Fruit fly (Drosophila melanogaster) whole organism, embryonic: ENCODE measurements around the gene wam.
A peak's percentile ranks its signal among the peaks of the same experiment; 100 is the strongest.

ENCODE experiments used
- CG1024 ChIP-seq: fragments of 200-800 bp; sonication (Bioruptor generic); IDR thresholded peaks from 2 replicates; pipeline ENCODE4 v1.3.6; 2022; ENCODE audit warnings: missing biosample characterization, missing genetic modification characterization
- CG10274 ChIP-seq: fragments of 200-800 bp; sonication (Bioruptor generic); optimal IDR thresholded peaks from 3 replicates; lab custom pipeline; 2017; ENCODE audit warnings: missing biosample characterization, mild to moderate bottlenecking, missing genetic modification characterization
- CG10654 ChIP-seq: fragments of 200-800 bp; sonication (Bioruptor generic); optimal IDR thresholded peaks from 2 replicates; lab custom pipeline; 2016; ENCODE audit warnings: missing biosample characterization, missing genetic modification characterization
- CG11696 ChIP-seq: fragments of 200-800 bp; sonication (Bioruptor generic); IDR thresholded peaks from 2 replicates; pipeline ENCODE4 v1.3.6; 2022; ENCODE audit warnings: missing biosample characterization, missing genetic modification characterization
- CG12104 ChIP-seq: fragments of 200-800 bp; sonication (Bioruptor generic); optimal IDR thresholded peaks from 3 replicates; lab custom pipeline; 2016; ENCODE audit warnings: missing biosample characterization, missing genetic modification characterization
- CG13296 ChIP-seq: fragments of 200-800 bp; sonication (Bioruptor generic); optimal IDR thresholded peaks from 3 replicates; lab custom pipeline; 2018; ENCODE audit warnings: missing biosample characterization, mild to moderate bottlenecking, missing genetic modification characterization
- CG14014 ChIP-seq: fragments of 200-800 bp; sonication (Bioruptor generic); IDR thresholded peaks from 2 replicates; pipeline ENCODE4 v1.3.6; 2022; ENCODE audit warnings: missing biosample characterization, missing genetic modification characterization
- CG15479 ChIP-seq: fragments of 200-800 bp; sonication (Bioruptor generic); optimal IDR thresholded peaks from 3 replicates; lab custom pipeline; 2019; ENCODE audit warnings: missing biosample characterization, mild to moderate bottlenecking, missing genetic modification characterization, moderate library complexity
- CG16779 ChIP-seq: fragments of 200-800 bp; sonication (Bioruptor generic); IDR thresholded peaks from 2 replicates; pipeline ENCODE4 v1.3.6; 2022; ENCODE audit warnings: missing biosample characterization, missing genetic modification characterization
- CG1792 ChIP-seq: fragments of 200-800 bp; sonication (Bioruptor generic); optimal IDR thresholded peaks from 2 replicates; lab custom pipeline; 2016; ENCODE audit warnings: missing biosample characterization, missing genetic modification characterization
- CG2116 ChIP-seq: fragments of 200-800 bp; sonication (Bioruptor generic); optimal IDR thresholded peaks from 3 replicates; lab custom pipeline; 2018; ENCODE audit warnings: missing biosample characterization, mild to moderate bottlenecking, missing genetic modification characterization
- CG31388 ChIP-seq: fragments of 200-800 bp; sonication (Bioruptor generic); optimal IDR thresholded peaks from 2 replicates; lab custom pipeline; 2016; ENCODE audit warnings: missing biosample characterization, missing genetic modification characterization
- CG3163 ChIP-seq: fragments of 200-800 bp; sonication (Bioruptor generic); optimal IDR thresholded peaks from 3 replicates; lab custom pipeline; 2016; ENCODE audit warnings: missing biosample characterization, missing genetic modification characterization
- CG33213 ChIP-seq: fragments of 200-800 bp; sonication (Bioruptor generic); optimal IDR thresholded peaks from 3 replicates; lab custom pipeline; 2016; ENCODE audit warnings: missing biosample characterization, missing genetic modification characterization
- CG43689 ChIP-seq: fragments of 200-800 bp; sonication (Bioruptor generic); IDR thresholded peaks from 2 replicates; pipeline ENCODE4 v1.3.6; 2022; ENCODE audit warnings: missing biosample characterization, missing genetic modification characterization
- CG4854 ChIP-seq: fragments of 200-800 bp; sonication (Bioruptor generic); optimal IDR thresholded peaks from 2 replicates; lab custom pipeline; 2016; ENCODE audit warnings: missing biosample characterization, missing genetic modification characterization, inconsistent platforms
- CG5245 ChIP-seq: fragments of 200-800 bp; sonication (Bioruptor generic); optimal IDR thresholded peaks from 3 replicates; lab custom pipeline; 2016; ENCODE audit warnings: missing biosample characterization, missing genetic modification characterization
- CG6854 ChIP-seq: fragments of 200-800 bp; sonication (Bioruptor generic); optimal IDR thresholded peaks from 3 replicates; lab custom pipeline; 2017; ENCODE audit warnings: missing biosample characterization, mild to moderate bottlenecking, missing genetic modification characterization
- CG7745 ChIP-seq: fragments of 200-800 bp; sonication (Bioruptor generic); optimal IDR thresholded peaks from 2 replicates; lab custom pipeline; 2018; ENCODE audit warnings: missing biosample characterization, mild to moderate bottlenecking, missing genetic modification characterization, moderate library complexity
- CG9876 ChIP-seq: fragments of 200-800 bp; sonication (Bioruptor generic); optimal IDR thresholded peaks from 2 replicates; lab custom pipeline; 2016; ENCODE audit warnings: missing biosample characterization, missing genetic modification characterization
- Fer1 ChIP-seq: fragments of 200-800 bp; sonication (Bioruptor generic); optimal IDR thresholded peaks from 2 replicates; lab custom pipeline; 2017; ENCODE audit warnings: missing biosample characterization, mild to moderate bottlenecking, missing genetic modification characterization
- GATAe ChIP-seq: fragments of 200-800 bp; sonication (Bioruptor generic); conservative IDR thresholded peaks from 2 replicates; pipeline ENCODE4 v1.3.6; 2022; ENCODE audit warnings: missing biosample characterization, missing genetic modification characterization
- HLHmδ ChIP-seq: fragments of 200-800 bp; sonication (Bioruptor generic); optimal IDR thresholded peaks from 2 replicates; lab custom pipeline; 2018; ENCODE audit warnings: missing biosample characterization, mild to moderate bottlenecking, missing genetic modification characterization, moderate library complexity
- Hmx ChIP-seq: fragments of 200-800 bp; sonication (Bioruptor generic); optimal IDR thresholded peaks from 2 replicates; lab custom pipeline; 2016; ENCODE audit warnings: missing biosample characterization, missing genetic modification characterization
- Hr39 ChIP-seq: fragments of >200 bp; optimal IDR thresholded peaks from 2 replicates; lab custom pipeline; 2017
- Opbp ChIP-seq: fragments of 200-800 bp; sonication (Bioruptor generic); IDR thresholded peaks from 3 replicates; pipeline ENCODE4 v1.3.6; 2022; ENCODE audit warnings: missing biosample characterization, missing genetic modification characterization; ENCODE audit not compliant: partially characterized antibody
- Pdp1 ChIP-seq, 2 experiments: fragments of 200-800 bp; sonication (Bioruptor generic); optimal IDR thresholded peaks; 3 replicates each; lab custom pipeline; 2016; ENCODE audit warnings: missing biosample characterization in 2 of 2, missing genetic modification characterization in 2 of 2, mild to moderate bottlenecking in 1 of 2, moderate library complexity in 1 of 2
- Ssrp ChIP-seq: fragments of 200-800 bp; sonication (Bioruptor generic); optimal IDR thresholded peaks from 2 replicates; lab custom pipeline; 2018; ENCODE audit warnings: missing biosample characterization, mild to moderate bottlenecking, missing genetic modification characterization, moderate library complexity
- bcd ChIP-seq: fragments of 200-800 bp; sonication (Bioruptor generic); optimal IDR thresholded peaks from 2 replicates; lab custom pipeline; 2017; ENCODE audit warnings: missing biosample characterization, mild to moderate bottlenecking, missing genetic modification characterization
- caup ChIP-seq: fragments of 200-800 bp; sonication (Bioruptor generic); optimal IDR thresholded peaks from 3 replicates; lab custom pipeline; 2017; ENCODE audit warnings: missing biosample characterization, mild to moderate bottlenecking, missing genetic modification characterization, moderate library complexity; ENCODE audit not compliant: severe bottlenecking
- ci ChIP-seq: fragments of 200-800 bp; sonication (Bioruptor generic); IDR thresholded peaks from 3 replicates; pipeline ENCODE4 v1.3.6; 2022; ENCODE audit warnings: missing biosample characterization, missing genetic modification characterization
- emc ChIP-seq: fragments of 200-800 bp; sonication (Bioruptor generic); optimal IDR thresholded peaks from 2 replicates; lab custom pipeline; 2016; ENCODE audit warnings: missing biosample characterization, missing genetic modification characterization
- exex ChIP-seq: fragments of 200-800 bp; sonication (Bioruptor generic); optimal IDR thresholded peaks from 4 replicates; lab custom pipeline; 2018; ENCODE audit warnings: missing biosample characterization, mild to moderate bottlenecking, missing genetic modification characterization, moderate library complexity
- gce ChIP-seq: fragments of 200-800 bp; sonication (Bioruptor generic); IDR thresholded peaks from 3 replicates; pipeline ENCODE4 v1.3.6; 2022; ENCODE audit warnings: missing biosample characterization, missing genetic modification characterization
- hbn ChIP-seq: fragments of 200-800 bp; sonication (Bioruptor generic); IDR thresholded peaks from 2 replicates; pipeline ENCODE4 v1.3.6; 2022; ENCODE audit warnings: missing biosample characterization, missing genetic modification characterization; ENCODE audit not compliant: partially characterized antibody
- jing ChIP-seq: fragments of 200-800 bp; sonication (Bioruptor generic); optimal IDR thresholded peaks from 2 replicates; lab custom pipeline; 2018; ENCODE audit warnings: missing biosample characterization, mild to moderate bottlenecking, missing genetic modification characterization
- onecut ChIP-seq: fragments of 200-800 bp; sonication (Bioruptor generic); IDR thresholded peaks from 2 replicates; pipeline ENCODE4 v1.3.6; 2022; ENCODE audit warnings: missing biosample characterization, missing genetic modification characterization
- pan ChIP-seq, 4 experiments: fragments of >200 bp in 3 of 4; fragments of 200-800 bp in 1 of 4; sonication (Bioruptor generic) in 1 of 4; optimal IDR thresholded peaks in 3 of 4; IDR thresholded peaks in 1 of 4; 2 replicates each; pipeline versions ENCODE4 v1.3.6 to Lab custom; 2017 to 2022; ENCODE audit warnings: missing biosample characterization in 2 of 4, missing genetic modification characterization in 2 of 4, mixed read lengths in 1 of 4
- peb ChIP-seq: fragments of 200-800 bp; sonication (Bioruptor generic); IDR thresholded peaks from 2 replicates; pipeline ENCODE4 v1.3.6; 2022; ENCODE audit warnings: missing biosample characterization, missing genetic modification characterization
- ro ChIP-seq: fragments of 200-800 bp; sonication (Bioruptor generic); IDR thresholded peaks from 2 replicates; pipeline ENCODE4 v1.3.6; 2022; ENCODE audit warnings: missing biosample characterization, missing genetic modification characterization
- schlank ChIP-seq: fragments of 200-800 bp; sonication (Bioruptor generic); optimal IDR thresholded peaks from 2 replicates; lab custom pipeline; 2018; ENCODE audit warnings: missing biosample characterization, mild to moderate bottlenecking, missing genetic modification characterization
- sima ChIP-seq: fragments of 200-800 bp; sonication (Bioruptor generic); optimal IDR thresholded peaks from 2 replicates; lab custom pipeline; 2016; ENCODE audit warnings: missing biosample characterization, missing genetic modification characterization
- sna ChIP-seq: fragments of 200-800 bp; sonication (Bioruptor generic); IDR thresholded peaks from 2 replicates; pipeline ENCODE4 v1.3.6; 2022; ENCODE audit warnings: missing biosample characterization, missing genetic modification characterization; ENCODE audit not compliant: partially characterized antibody
- so ChIP-seq: fragments of 200-800 bp; sonication (Bioruptor generic); IDR thresholded peaks from 3 replicates; pipeline ENCODE4 v1.3.6; 2022; ENCODE audit warnings: missing biosample characterization, missing genetic modification characterization
- tio ChIP-seq: fragments of 200-800 bp; sonication (Bioruptor generic); optimal IDR thresholded peaks from 2 replicates; lab custom pipeline; 2017; ENCODE audit warnings: missing biosample characterization, missing genetic modification characterization, inconsistent platforms
- tx ChIP-seq: fragments of 200-800 bp; sonication (Bioruptor generic); optimal IDR thresholded peaks from 2 replicates; lab custom pipeline; 2016; ENCODE audit warnings: missing biosample characterization, missing genetic modification characterization
- unc-4 ChIP-seq: fragments of 200-800 bp; sonication (Bioruptor generic); IDR thresholded peaks from 2 replicates; pipeline ENCODE4 v1.3.6; 2022; ENCODE audit warnings: missing biosample characterization, missing genetic modification characterization; ENCODE audit not compliant: partially characterized antibody
- vvl ChIP-seq: fragments of 200-800 bp; sonication (Bioruptor generic); IDR thresholded peaks from 2 replicates; pipeline ENCODE4 v1.3.6; 2022; ENCODE audit warnings: missing biosample characterization, missing genetic modification characterization
- zen2 ChIP-seq: fragments of 200-800 bp; sonication (Bioruptor generic); IDR thresholded peaks from 3 replicates; pipeline ENCODE4 v1.3.6; 2022; ENCODE audit warnings: missing biosample characterization, missing genetic modification characterization; ENCODE audit not compliant: partially characterized antibody

The wam gene

DNA sequence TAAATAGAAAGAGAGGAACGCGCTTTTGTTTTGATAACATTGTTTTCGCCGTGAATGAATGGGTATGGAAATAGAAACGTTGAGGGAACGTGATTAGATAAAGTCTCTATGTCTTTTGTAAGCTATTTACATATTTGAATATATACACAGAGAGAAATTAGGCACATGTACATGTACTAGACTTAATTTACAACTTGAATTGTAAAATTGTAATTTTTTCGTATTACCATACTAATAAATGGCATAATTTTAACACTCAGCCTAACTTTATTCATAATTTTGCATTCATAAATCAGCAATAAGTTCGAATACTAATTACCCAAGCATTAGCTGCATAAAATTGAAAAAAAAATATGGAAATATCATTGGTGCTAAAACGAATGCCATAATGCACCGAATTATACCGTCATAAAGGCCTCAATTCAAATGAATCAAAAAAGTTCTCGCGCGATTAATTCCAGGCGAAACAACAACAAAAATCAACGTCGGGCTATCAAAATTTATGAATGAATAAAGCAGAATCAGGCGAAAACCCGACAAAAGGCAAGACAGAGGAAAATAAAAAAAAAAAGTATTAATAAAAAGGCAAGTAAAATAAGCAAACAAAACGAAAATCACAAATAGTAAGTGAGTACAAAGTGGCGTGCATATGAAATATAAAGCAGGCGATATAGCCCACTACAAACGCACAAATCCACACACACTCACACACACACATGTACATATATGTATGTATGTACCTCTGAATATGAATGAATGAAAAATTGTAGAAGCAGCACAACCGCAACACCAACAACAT lies 44.9 kb upstream of the wam start (continued):
- no peak for TF ChIP-seq Opbp (GFP tag; lab: Robert Waterston, UW)
- peak; percentile 55 for TF ChIP-seq CG12104
- no peak for TF ChIP-seq CG3163 (GFP tag; lab: Kevin White, UChicago)
- no peak for TF ChIP-seq CG33213 (GFP tag; lab: Kevin White, UChicago)
- TF ChIP-seq jing (GFP tag; lab: Kevin White, UChicago): peak; percentile 34
- no peak for TF ChIP-seq CG11696
- TF ChIP-seq CG16779 (GFP tag; lab: Robert Waterston, UW): no peak
- peak; percentile 60 for TF ChIP-seq Fer1 (GFP tag; lab: Kevin White, UChicago)
- TF ChIP-seq CG2116 (GFP tag; lab: Kevin White, UChicago): peak; percentile 6
- no peak for TF ChIP-seq sna (GFP tag; lab: Robert Waterston, UW)
- peak; percentile 2 for TF ChIP-seq CG5245 (GFP tag; lab: Kevin White, UChicago)
- no peak for TF ChIP-seq ro (GFP tag; lab: Robert Waterston, UW)
- peak; percentile 20 for TF ChIP-seq CG10654 (GFP tag; lab: Kevin White, UChicago)
- TF ChIP-seq CG7745 (tag; lab: Kevin White, UChicago): no peak
- TF ChIP-seq CG4854 (GFP tag; lab: Kevin White, UChicago): peak; percentile 3
- TF ChIP-seq Pdp1 (GFP tag; optimal IDR thresholded peaks at IDR 0.05; lab: Kevin White, UChicago): peak; percentile 49 to 56
- no peak for TF ChIP-seq zen2
- TF ChIP-seq Hr39: no peak
- TF ChIP-seq pan (optimal IDR thresholded peaks at IDR 0.05; lab: Kevin White, UChicago): no peak
- TF ChIP-seq pan (GFP tag; optimal IDR thresholded peaks at IDR 0.05 in 1 of 2, IDR thresholded peaks at IDR 0.05 in 1 of 2): peak in 1 of 2 experiments; percentile 31
- no peak for TF ChIP-seq exex
- no peak for TF ChIP-seq CG1024 (GFP tag; lab: Robert Waterston, UW)
- TF ChIP-seq CG31388 (GFP tag; lab: Kevin White, UChicago): no peak
- peak; percentile 56 for TF ChIP-seq Ssrp (tag; lab: Kevin White, UChicago)
- peak; percentile 19 for TF ChIP-seq sima (GFP tag; lab: Kevin White, UChicago)
- peak; percentile 45 for TF ChIP-seq CG14014 (GFP tag; lab: Robert Waterston, UW)
- peak; percentile 41 for TF ChIP-seq tx (GFP tag; lab: Kevin White, UChicago)
- TF ChIP-seq so (GFP tag; lab: Robert Waterston, UW): 0 out of 3 replicates have a peak, but pooled peaks have one; percentile 6
- TF ChIP-seq CG15479 (GFP tag; lab: Kevin White, UChicago): no peak
- TF ChIP-seq Hmx: no peak
- no peak for TF ChIP-seq GATAe (GFP tag; lab: Robert Waterston, UW)
- no peak for TF ChIP-seq HLHmδ
- TF ChIP-seq ci (GFP tag; lab: Robert Waterston, UW): no peak
- 0 out of 3 replicates have a peak, but pooled peaks have one; percentile 14 for TF ChIP-seq gce (GFP tag; lab: Robert Waterston, UW)
- TF ChIP-seq caup (GFP tag; lab: Kevin White, UChicago): peak; percentile 24
- TF ChIP-seq CG43689 (GFP tag; lab: Robert Waterston, UW): no peak
- TF ChIP-seq CG1792 (GFP tag; lab: Kevin White, UChicago): no peak
- no peak for TF ChIP-seq unc-4 (GFP tag; lab: Robert Waterston, UW)
- TF ChIP-seq CG13296 (GFP tag; lab: Kevin White, UChicago): peak; percentile 0
- TF ChIP-seq bcd: peak; percentile 60
- no peak for TF ChIP-seq hbn
- TF ChIP-seq onecut: no peak
- TF ChIP-seq peb (GFP tag; lab: Robert Waterston, UW): no peak
- TF ChIP-seq emc (GFP tag; lab: Kevin White, UChicago): peak; percentile 14
- TF ChIP-seq CG10274 (GFP tag; lab: Kevin White, UChicago): no peak
- TF ChIP-seq tio (GFP tag; lab: Kevin White, UChicago): peak; percentile 51
- no peak for TF ChIP-seq CG9876
- peak; percentile 71 for TF ChIP-seq vvl (GFP tag; lab: Robert Waterston, UW)
- no peak for TF ChIP-seq schlank (tag; lab: Kevin White, UChicago)
- peak; percentile 62 for TF ChIP-seq CG6854
